Worm (Caenorhabditis elegans): ENCODE data around the gene ari-2.

ce11 chrIV:5507754-5508153, 43.2 kb upstream of the ari-2 start:
- TF ChIP-seq nhr-6 (tag; optimal IDR thresholded peaks at IDR 0.05) (no peak), ama-1 (optimal IDR thresholded peaks at IDR 0.05) (no peak), mdt-29 (GFP tag; IDR thresholded peaks at IDR 0.05) (no peak), mdl-1 (tag; optimal IDR thresholded peaks at IDR 0.05) (no peak), ceh-62 (tag; optimal IDR thresholded peaks at IDR 0.05) (no peak), nhr-76 (tag; optimal IDR thresholded peaks at IDR 0.05) (no peak), ctbp-1 (GFP tag; IDR thresholded peaks at IDR 0.05) (no peak), sdz-12 (GFP tag; optimal IDR thresholded peaks at IDR 0.05) (no peak), rbr-2 (tag; optimal IDR thresholded peaks at IDR 0.05) (no peak), jun-1 (tag; optimal IDR thresholded peaks at IDR 0.05) (no peak)

Measured in whole organism, L4 larva.